Worm (Caenorhabditis elegans): Measurements from ENCODE around the gene npr-18.

DNA sequence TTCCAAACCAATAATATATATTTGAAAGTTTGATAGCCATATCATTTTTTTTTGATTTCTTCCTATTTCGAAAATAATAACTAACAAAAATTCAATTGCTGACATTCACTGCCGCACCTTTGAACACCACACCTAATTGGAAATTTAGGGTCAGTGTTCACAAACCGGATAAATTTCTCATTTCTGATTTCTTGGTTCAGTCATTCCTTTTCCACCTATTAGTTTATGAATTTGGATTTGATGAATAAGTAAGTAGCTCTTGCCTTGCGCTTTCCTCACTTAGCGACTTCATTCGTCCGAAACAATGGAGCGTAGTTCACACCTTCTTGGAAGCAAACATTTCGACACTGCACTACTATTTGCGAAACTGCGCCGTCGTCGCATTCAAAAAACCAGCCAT is 15.5 kb downstream of the npr-18 start, which contains the start of gene F15G9.1:
- TF ChIP-seq dao-5 (tag; optimal IDR thresholded peaks at IDR 0.05), result no peak
- no peak for TF ChIP-seq him-1 (tag; optimal IDR thresholded peaks at IDR 0.05)
